Fruit fly (Drosophila melanogaster) whole organism, pupa: ENCODE measurements around the gene CkIalpha.
A peak's percentile ranks its signal among the peaks of the same experiment; 100 is the strongest.

Source experiments
- CG10348 ChIP-seq: fragments of 200-800 bp; sonication (Bioruptor generic); IDR thresholded peaks from 2 replicates; pipeline ENCODE4 v1.3.6; 2022; ENCODE audit warnings: missing biosample characterization, missing genetic modification characterization
- CG12605 ChIP-seq: fragments of 200-800 bp; sonication (Bioruptor generic); IDR thresholded peaks from 2 replicates; pipeline ENCODE4 v1.3.6; 2022; ENCODE audit warnings: missing biosample characterization, missing genetic modification characterization
- CG13204 ChIP-seq: fragments of 200-800 bp; sonication (Bioruptor generic); optimal IDR thresholded peaks from 2 replicates; lab custom pipeline; 2018; ENCODE audit warnings: missing biosample characterization, mild to moderate bottlenecking, missing genetic modification characterization, moderate library complexity
- CG14655 ChIP-seq: fragments of 200-800 bp; sonication (Bioruptor generic); optimal IDR thresholded peaks from 3 replicates; lab custom pipeline; 2017; ENCODE audit warnings: mild to moderate bottlenecking, missing biosample characterization, missing genetic modification reagents, missing genetic modification characterization
- CG15710 ChIP-seq: fragments of 200-800 bp; sonication (Bioruptor generic); optimal IDR thresholded peaks from 2 replicates; lab custom pipeline; 2018; ENCODE audit warnings: missing biosample characterization, mild to moderate bottlenecking, missing genetic modification characterization, moderate library complexity
- CG17806 ChIP-seq: fragments of 200-800 bp; sonication (Bioruptor generic); optimal IDR thresholded peaks from 2 replicates; lab custom pipeline; 2018; ENCODE audit warnings: missing biosample characterization, mild to moderate bottlenecking, missing genetic modification characterization, moderate library complexity
- CG32121 ChIP-seq: fragments of 200-800 bp; sonication (Bioruptor generic); IDR thresholded peaks from 2 replicates; pipeline ENCODE4 v1.3.6; 2022; ENCODE audit warnings: missing biosample characterization, missing genetic modification characterization
- CG34367 ChIP-seq: fragments of 200-800 bp; sonication (Bioruptor generic); optimal IDR thresholded peaks from 2 replicates; lab custom pipeline; 2018; ENCODE audit warnings: missing biosample characterization, mild to moderate bottlenecking, missing genetic modification characterization
- CG4496 ChIP-seq: fragments of 200-800 bp; sonication (Bioruptor generic); IDR thresholded peaks from 3 replicates; pipeline ENCODE4 v1.3.6; 2022; ENCODE audit warnings: missing biosample characterization, missing genetic modification characterization
- CG8159 ChIP-seq: fragments of 200-800 bp; sonication (Bioruptor generic); optimal IDR thresholded peaks from 3 replicates; lab custom pipeline; 2018; ENCODE audit warnings: missing biosample characterization, mild to moderate bottlenecking, missing genetic modification characterization, moderate library complexity
- CG8301 ChIP-seq: fragments of 200-800 bp; sonication (Bioruptor generic); optimal IDR thresholded peaks from 2 replicates; lab custom pipeline; 2018; ENCODE audit warnings: missing biosample characterization, mild to moderate bottlenecking, missing genetic modification characterization
- CG9948 ChIP-seq: fragments of 200-800 bp; sonication (Bioruptor generic); optimal IDR thresholded peaks from 2 replicates; lab custom pipeline; 2018; ENCODE audit warnings: missing biosample characterization, mild to moderate bottlenecking, missing genetic modification characterization, moderate library complexity
- D1 ChIP-seq: fragments of 200-800 bp; sonication (Bioruptor generic); optimal IDR thresholded peaks from 2 replicates; lab custom pipeline; 2018; ENCODE audit warnings: missing biosample characterization, mild to moderate bottlenecking, missing genetic modification characterization, moderate library complexity
- EcR ChIP-seq: fragments of 200-800 bp; sonication (Bioruptor generic); optimal IDR thresholded peaks from 3 replicates; lab custom pipeline; 2019; ENCODE audit warnings: missing biosample characterization, missing genetic modification characterization, mild to moderate bottlenecking, moderate library complexity, missing genetic modification reagents
- Ets98B ChIP-seq: fragments of 200-800 bp; sonication (Bioruptor generic); IDR thresholded peaks from 2 replicates; pipeline ENCODE4 v1.3.6; 2022; ENCODE audit warnings: missing biosample characterization, missing genetic modification characterization
- Pif1A ChIP-seq: fragments of 200-800 bp; sonication (Bioruptor generic); optimal IDR thresholded peaks from 3 replicates; lab custom pipeline; 2016; ENCODE audit warnings: missing biosample characterization, missing genetic modification characterization
- Pif1B ChIP-seq: fragments of 200-800 bp; sonication (Bioruptor generic); optimal IDR thresholded peaks from 3 replicates; lab custom pipeline; 2016; ENCODE audit warnings: missing biosample characterization, missing genetic modification characterization
- Snoo ChIP-seq: fragments of 200-800 bp; sonication (Bioruptor generic); optimal IDR thresholded peaks from 3 replicates; lab custom pipeline; 2017; ENCODE audit warnings: missing biosample characterization, mild to moderate bottlenecking, missing genetic modification characterization, inconsistent platforms
- fd96Ca ChIP-seq: fragments of 200-800 bp; sonication (Bioruptor generic); IDR thresholded peaks from 3 replicates; pipeline ENCODE4 v1.3.6; 2022; ENCODE audit warnings: missing biosample characterization, missing genetic modification characterization
- gl ChIP-seq: fragments of 200-800 bp; sonication (Bioruptor generic); optimal IDR thresholded peaks from 2 replicates; lab custom pipeline; 2018; ENCODE audit warnings: missing biosample characterization, mild to moderate bottlenecking, missing genetic modification characterization
- rn ChIP-seq: fragments of 200-800 bp; sonication (Bioruptor generic); IDR thresholded peaks from 2 replicates; pipeline ENCODE4 v1.3.6; 2022; ENCODE audit warnings: missing biosample characterization, missing genetic modification characterization

Gene CkIalpha

DNA sequence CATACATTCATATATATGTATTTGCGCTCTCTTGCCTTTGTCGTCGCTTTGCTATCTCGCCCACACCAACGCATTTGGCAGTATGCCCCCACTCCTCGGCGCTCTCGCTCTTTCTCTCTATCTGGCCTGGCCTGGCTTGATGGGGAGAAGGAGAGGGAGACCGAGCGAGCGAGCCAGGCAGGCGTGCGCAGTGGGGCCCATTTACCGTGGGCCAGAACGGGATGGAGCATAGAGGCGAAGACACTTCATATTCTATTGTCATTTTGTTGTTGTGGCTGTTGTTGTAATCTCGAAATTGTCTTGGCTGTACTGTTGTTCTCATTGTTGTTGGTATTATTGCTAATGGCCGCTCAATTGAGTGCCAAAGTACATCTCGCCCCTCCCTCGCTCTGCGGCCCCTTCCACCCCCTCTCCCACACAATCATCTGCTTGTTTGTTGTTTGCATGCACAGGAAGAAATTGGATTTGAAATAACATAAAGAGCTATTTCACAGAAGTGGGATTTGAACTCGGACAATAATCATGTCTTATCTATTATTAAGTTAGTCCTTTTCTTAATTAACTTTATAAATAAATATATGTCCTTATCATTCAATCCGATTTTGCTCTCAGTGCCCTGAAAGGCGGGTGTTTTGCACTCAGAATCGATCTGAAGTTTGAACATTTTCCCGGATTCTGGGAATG is 11.8 kb downstream of the CkIalpha start:
- TF ChIP-seq D1 (tag; lab: Kevin White, UChicago) = peak; percentile 58
- peak; percentile 69 for TF ChIP-seq Pif1A (GFP tag; lab: Kevin White, UChicago)
- TF ChIP-seq CG17806 (tag; lab: Kevin White, UChicago) = peak; percentile 90
- TF ChIP-seq CG13204 = peak; percentile 62
- peak; percentile 89 for TF ChIP-seq CG34367 (tag; lab: Kevin White, UChicago)
- peak; percentile 91 for TF ChIP-seq CG8301
- peak; percentile 72 for TF ChIP-seq gl (tag; lab: Kevin White, UChicago)
- TF ChIP-seq CG14655 (GFP tag; lab: Kevin White, UChicago) = peak; percentile 95
- peak; percentile 54 for TF ChIP-seq EcR (GFP tag; lab: Kevin White, UChicago)
- peak; percentile 85 for TF ChIP-seq rn (GFP tag; lab: Robert Waterston, UW)
- peak; percentile 92 for TF ChIP-seq CG32121 (GFP tag; lab: Robert Waterston, UW)
- peak; percentile 86 for TF ChIP-seq Snoo
- TF ChIP-seq CG15710 (tag; lab: Kevin White, UChicago) = peak; percentile 89
- peak; percentile 94 for TF ChIP-seq Ets98B (GFP tag; lab: Robert Waterston, UW)
- TF ChIP-seq Pif1B (GFP tag; lab: Kevin White, UChicago) = peak; percentile 73
- peak; percentile 89 for TF ChIP-seq CG8159 (tag; lab: Kevin White, UChicago)
- TF ChIP-seq fd96Ca (GFP tag; lab: Robert Waterston, UW) = peak; percentile 91
- peak; percentile 92 for TF ChIP-seq CG12605
- TF ChIP-seq CG4496 (GFP tag; lab: Robert Waterston, UW) = peak; percentile 96
- TF ChIP-seq CG9948 = peak; percentile 87
- TF ChIP-seq CG10348 (GFP tag; lab: Robert Waterston, UW) = peak; percentile 74

DNA sequence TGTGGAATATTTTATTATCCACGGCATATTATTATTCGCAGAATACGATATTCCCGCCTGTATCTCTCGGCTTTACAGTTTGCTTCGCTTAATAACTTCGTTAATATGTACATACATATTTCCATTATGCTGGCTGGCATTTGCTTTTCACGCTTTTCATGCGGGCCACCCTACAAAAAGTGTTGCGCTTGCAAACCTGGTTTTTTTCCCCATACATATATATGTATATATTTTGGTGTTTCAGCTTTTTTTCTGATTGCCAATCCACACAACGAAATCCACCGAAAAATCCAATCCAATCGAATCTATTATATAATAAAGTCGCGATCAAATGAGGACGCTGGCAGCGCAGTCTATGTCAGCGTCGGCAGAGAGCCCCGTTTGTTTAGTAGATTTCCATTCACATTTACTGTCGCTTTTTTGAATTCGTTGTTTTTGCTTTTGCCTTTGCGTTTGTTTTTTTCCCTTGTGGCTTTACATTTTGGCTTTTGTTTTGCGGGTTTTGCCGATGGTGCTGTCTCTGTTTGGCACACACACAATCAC is 12.4 kb downstream of the CkIalpha start:
- TF ChIP-seq Ets98B (GFP tag; lab: Robert Waterston, UW) = no peak
- no peak for TF ChIP-seq CG13204
- TF ChIP-seq CG8159 (tag; lab: Kevin White, UChicago) = peak; percentile 22
- TF ChIP-seq gl (tag; lab: Kevin White, UChicago) = no peak
- TF ChIP-seq CG9948 = no peak
- TF ChIP-seq Pif1B (GFP tag; lab: Kevin White, UChicago) = no peak
- TF ChIP-seq fd96Ca (GFP tag; lab: Robert Waterston, UW) = 0 out of 3 replicates have a peak, but pooled peaks have one; percentile 7
- TF ChIP-seq, all 21 proteins: peak for 2

DNA sequence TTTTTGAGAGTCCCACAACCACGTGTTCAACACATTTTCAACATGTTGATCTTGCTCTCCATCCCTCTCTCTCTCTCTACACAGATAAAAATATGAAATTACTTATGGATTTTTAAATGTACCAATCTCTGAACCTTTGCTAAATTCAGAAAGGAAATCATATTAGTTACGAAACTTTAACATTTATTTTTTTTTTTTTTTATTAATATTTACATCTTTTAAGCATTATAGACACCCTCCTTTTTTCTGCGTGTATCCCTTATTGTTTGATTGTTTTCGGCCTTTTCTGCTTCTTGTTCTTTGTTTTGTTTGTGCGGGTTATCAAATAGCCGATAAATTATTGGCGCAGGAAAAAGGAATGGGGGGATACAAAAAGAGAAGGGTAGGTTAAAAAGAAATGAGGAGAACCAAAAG is 13.1 kb downstream of the CkIalpha start:
- peak; percentile 72 for TF ChIP-seq CG32121 (GFP tag; lab: Robert Waterston, UW)
- TF ChIP-seq CG14655 (GFP tag; lab: Kevin White, UChicago) = peak; percentile 66
- TF ChIP-seq CG8159 (tag; lab: Kevin White, UChicago) = peak; percentile 90
- TF ChIP-seq fd96Ca (GFP tag; lab: Robert Waterston, UW) = no peak
- peak; percentile 54; the same call in 1 of the 2 replicates for TF ChIP-seq rn (GFP tag; lab: Robert Waterston, UW)
- peak; percentile 87 for TF ChIP-seq CG9948
- TF ChIP-seq Snoo = peak; percentile 92
- TF ChIP-seq CG8301 = peak; percentile 47
- no peak for TF ChIP-seq CG10348 (GFP tag; lab: Robert Waterston, UW)
- TF ChIP-seq CG12605 = peak; percentile 83
- peak; percentile 66 for TF ChIP-seq Pif1A (GFP tag; lab: Kevin White, UChicago)
- TF ChIP-seq Pif1B (GFP tag; lab: Kevin White, UChicago) = peak; percentile 73
- TF ChIP-seq CG4496 (GFP tag; lab: Robert Waterston, UW) = peak; percentile 90
- TF ChIP-seq CG17806 (tag; lab: Kevin White, UChicago) = peak; percentile 86
- peak; percentile 70 for TF ChIP-seq CG34367 (tag; lab: Kevin White, UChicago)
- no peak for TF ChIP-seq EcR (GFP tag; lab: Kevin White, UChicago)
- peak; percentile 86 for TF ChIP-seq CG15710 (tag; lab: Kevin White, UChicago)
- peak; percentile 48 for TF ChIP-seq CG13204
- peak; percentile 79 for TF ChIP-seq Ets98B (GFP tag; lab: Robert Waterston, UW)
- TF ChIP-seq D1 (tag; lab: Kevin White, UChicago) = peak; percentile 54
- peak; percentile 36 for TF ChIP-seq gl (tag; lab: Kevin White, UChicago)

DNA sequence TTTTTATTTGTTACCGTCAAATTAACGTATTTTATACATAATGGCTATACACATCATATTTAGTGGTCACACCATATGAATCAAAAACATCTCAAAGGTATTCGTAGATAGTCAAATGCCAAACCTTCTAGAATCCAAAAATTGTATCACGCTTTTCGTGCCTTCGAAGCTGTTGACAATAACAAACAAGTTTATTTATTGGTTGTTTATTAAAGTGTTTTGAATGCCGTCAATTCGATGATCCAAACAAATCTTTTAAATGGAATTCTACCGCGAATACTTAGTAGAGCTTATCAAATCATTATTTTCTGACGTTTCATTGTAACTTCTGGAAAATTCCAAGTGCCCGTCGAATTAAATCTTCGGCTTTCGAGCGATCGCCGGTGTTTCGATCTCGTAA is 13.6 kb downstream of the CkIalpha start:
- TF ChIP-seq CG9948 (no peak), CG13204 (no peak), CG32121 (GFP tag; lab: Robert Waterston, UW) (no peak), fd96Ca (GFP tag; lab: Robert Waterston, UW) (no peak), Pif1A (GFP tag; lab: Kevin White, UChicago) (no peak), gl (tag; lab: Kevin White, UChicago) (no peak), CG34367 (tag; lab: Kevin White, UChicago) (no peak), Pif1B (GFP tag; lab: Kevin White, UChicago) (no peak), CG15710 (tag; lab: Kevin White, UChicago) (no peak), rn (GFP tag; lab: Robert Waterston, UW) (no peak), CG10348 (GFP tag; lab: Robert Waterston, UW) (no peak), Snoo (no peak), CG4496 (GFP tag; lab: Robert Waterston, UW) (no peak), EcR (GFP tag; lab: Kevin White, UChicago) (no peak), Ets98B (GFP tag; lab: Robert Waterston, UW) (no peak), CG14655 (GFP tag; lab: Kevin White, UChicago) (no peak), CG8301 (no peak), CG8159 (tag; lab: Kevin White, UChicago) (no peak), CG17806 (tag; lab: Kevin White, UChicago) (no peak)
